Worm (Caenorhabditis elegans): ENCODE data around the gene cyp-13A11.

cyp-13A11 gene

ce11 chrIII:13070548-13071050, 49.8 kb downstream of the cyp-13A11 start, which contains the start of gene Y39E4B.6 (continued):
- TF ChIP-seq spr-3 (GFP tag; optimal IDR thresholded peaks at IDR 0.05): peak; percentile 88
- no peak for TF ChIP-seq nhr-111 (GFP tag; optimal IDR thresholded peaks at IDR 0.05)
- TF ChIP-seq nhr-11 (tag; optimal IDR thresholded peaks at IDR 0.05): peak; percentile 96
- TF ChIP-seq vab-7 (GFP tag; IDR thresholded peaks at IDR 0.05): peak; percentile 94
- peak; percentile 97 for TF ChIP-seq mxl-3 (GFP tag; optimal IDR thresholded peaks at IDR 0.05)
- 0 out of 2 replicates have a peak, but pooled peaks have one; percentile 37 for TF ChIP-seq php-3 (GFP tag; IDR thresholded peaks at IDR 0.05)

- no peak for TF ChIP-seq ces-1 (GFP tag; optimal IDR thresholded peaks at IDR 0.05)
- no peak for TF ChIP-seq nhr-102 (tag; optimal IDR thresholded peaks at IDR 0.05)
- TF ChIP-seq lim-7 (GFP tag; IDR thresholded peaks at IDR 0.05): no peak
- no peak for TF ChIP-seq nhr-25 (tag; optimal IDR thresholded peaks at IDR 0.05; ENCODE audit: borderline replicate concordance, insufficient read depth)
- no peak for TF ChIP-seq aly-2 (tag; optimal IDR thresholded peaks at IDR 0.05)
- no peak for TF ChIP-seq daf-16 (GFP tag; optimal IDR thresholded peaks at IDR 0.05)
- TF ChIP-seq daf-16 (tag; optimal IDR thresholded peaks at IDR 0.05): peak; percentile 21
- TF ChIP-seq tag-97 (GFP tag; IDR thresholded peaks at IDR 0.05): no peak
- no peak for TF ChIP-seq fkh-10 (GFP tag; optimal IDR thresholded peaks at IDR 0.05)
- no peak for TF ChIP-seq ctbp-1 (GFP tag; IDR thresholded peaks at IDR 0.05)
- no peak for TF ChIP-seq mxl-2 (GFP tag; conservative IDR thresholded peaks at IDR 0.05)
- no peak for TF ChIP-seq F26F4.8 (GFP tag; conservative IDR thresholded peaks at IDR 0.05)
- TF ChIP-seq dmd-8 (GFP tag; IDR thresholded peaks at IDR 0.05): no peak
- TF ChIP-seq Y75B8A.6 (GFP tag; IDR thresholded peaks at IDR 0.05): no peak
- TF ChIP-seq daf-8 (GFP tag; IDR thresholded peaks at IDR 0.05): no peak
- peak; percentile 65 for TF ChIP-seq hlh-30 (tag; optimal IDR thresholded peaks at IDR 0.05; ENCODE audit: insufficient read depth)
- no peak for TF ChIP-seq snpc-4 (tag; optimal IDR thresholded peaks at IDR 0.05)
- no peak for TF ChIP-seq vab-7 (GFP tag; IDR thresholded peaks at IDR 0.05)
- peak; percentile 40; the same call in 1 of the 2 replicates for TF ChIP-seq egl-43 (GFP tag; IDR thresholded peaks at IDR 0.05)
- TF ChIP-seq spr-3 (GFP tag; optimal IDR thresholded peaks at IDR 0.05): peak; percentile 26
- peak; percentile 29 for TF ChIP-seq rbr-2 (tag; optimal IDR thresholded peaks at IDR 0.05)
- TF ChIP-seq lin-1 (GFP tag; IDR thresholded peaks at IDR 0.05): no peak
- TF ChIP-seq ztf-7 (tag; optimal IDR thresholded peaks at IDR 0.05): no peak
- no peak for TF ChIP-seq ceh-44 (GFP tag; IDR thresholded peaks at IDR 0.05)
- peak in 1 of 2 experiments; percentile 40 for TF ChIP-seq lsy-2 (tag; optimal IDR thresholded peaks at IDR 0.05)
- no peak for TF ChIP-seq attf-4 (tag; optimal IDR thresholded peaks at IDR 0.05)
- no peak for TF ChIP-seq lir-3 (tag; optimal IDR thresholded peaks at IDR 0.05)
- TF ChIP-seq unc-39 (tag; optimal IDR thresholded peaks at IDR 0.05): no peak
- TF ChIP-seq ceh-28 (tag; optimal IDR thresholded peaks at IDR 0.05): no peak
- peak; percentile 30 for TF ChIP-seq mes-2 (tag; optimal IDR thresholded peaks at IDR 0.05; ENCODE audit: poor library complexity, severe bottlenecking)
- TF ChIP-seq lin-15B (tag; optimal IDR thresholded peaks at IDR 0.05): no peak
- TF ChIP-seq D1046.2 (GFP tag; IDR thresholded peaks at IDR 0.05): peak; percentile 27; the same call in 1 of the 2 replicates
- TF ChIP-seq mxl-3 (GFP tag; optimal IDR thresholded peaks at IDR 0.05): no peak
- TF ChIP-seq F49E8.2 (tag; optimal IDR thresholded peaks at IDR 0.05; ENCODE audit: borderline replicate concordance): no peak
- TF ChIP-seq lin-29 (GFP tag; IDR thresholded peaks at IDR 0.05): no peak
- TF ChIP-seq madf-9 (GFP tag; conservative IDR thresholded peaks at IDR 0.05): no peak
- peak; percentile 79 for TF ChIP-seq aha-1 (tag)
- TF ChIP-seq saeg-2 (GFP tag; IDR thresholded peaks at IDR 0.05): no peak
- TF ChIP-seq zfp-2 (tag; optimal IDR thresholded peaks at IDR 0.05): no peak
- no peak for TF ChIP-seq duxl-1 (tag; optimal IDR thresholded peaks at IDR 0.05; ENCODE audit: poor library complexity)
- TF ChIP-seq ceh-20 (GFP tag; IDR thresholded peaks at IDR 0.05): no peak
- TF ChIP-seq ceh-32 (tag; optimal IDR thresholded peaks at IDR 0.05; ENCODE audit: poor library complexity): no peak
- TF ChIP-seq snpc-1.2 (GFP tag; IDR thresholded peaks at IDR 0.05): no peak
- TF ChIP-seq F10B5.3 (tag; optimal IDR thresholded peaks at IDR 0.05): no peak
These were observed 50.8 kb downstream of the cyp-13A11 start for ce11 chrIII:13071432-13072259.
